Fruit fly (Drosophila melanogaster) whole organism, embryonic: ENCODE data around the gene CG15336.

Source experiments
- Adf1 ChIP-seq: fragments of 200-800 bp; sonication (Bioruptor generic); IDR thresholded peaks from 2 replicates; pipeline ENCODE4 v1.3.6; 2022; ENCODE audit warnings: missing biosample characterization, missing genetic modification characterization
- Atf3 ChIP-seq: fragments of 200-800 bp; sonication (Bioruptor generic); optimal IDR thresholded peaks from 3 replicates; lab custom pipeline; 2016; ENCODE audit warnings: missing biosample characterization, missing genetic modification characterization
- B-H1 ChIP-seq: fragments of 200-800 bp; sonication (Bioruptor generic); IDR thresholded peaks from 3 replicates; pipeline ENCODE4 v1.3.6; 2022; ENCODE audit warnings: missing biosample characterization, missing genetic modification characterization
- CG10565 ChIP-seq: fragments of 200-800 bp; sonication (Bioruptor generic); optimal IDR thresholded peaks from 3 replicates; lab custom pipeline; 2016; ENCODE audit warnings: missing biosample characterization, mild to moderate bottlenecking, missing genetic modification characterization
- CG11456 ChIP-seq: fragments of 200-800 bp; sonication (Bioruptor generic); IDR thresholded peaks from 3 replicates; pipeline ENCODE4 v1.3.6; 2022; ENCODE audit warnings: missing biosample characterization, missing genetic modification characterization
- CG1233 ChIP-seq: fragments of 200-800 bp; sonication (Bioruptor generic); optimal IDR thresholded peaks from 4 replicates; lab custom pipeline; 2018; ENCODE audit warnings: missing biosample characterization, mild to moderate bottlenecking, missing genetic modification characterization
- CG17361 ChIP-seq: fragments of 200-800 bp; sonication (Bioruptor generic); IDR thresholded peaks from 3 replicates; pipeline ENCODE4 v1.3.6; 2022; ENCODE audit warnings: missing biosample characterization, missing genetic modification characterization
- CG17912 ChIP-seq: fragments of 200-800 bp; sonication (Bioruptor generic); optimal IDR thresholded peaks from 2 replicates; lab custom pipeline; 2018; ENCODE audit warnings: missing biosample characterization, mild to moderate bottlenecking, missing genetic modification characterization
- CG32767 ChIP-seq: fragments of 200-800 bp; sonication (Bioruptor generic); IDR thresholded peaks from 2 replicates; pipeline ENCODE4 v1.3.6; 2022; ENCODE audit warnings: missing biosample characterization, missing genetic modification characterization
- CG43689 ChIP-seq: fragments of 200-800 bp; sonication (Bioruptor generic); IDR thresholded peaks from 2 replicates; pipeline ENCODE4 v1.3.6; 2022; ENCODE audit warnings: missing biosample characterization, missing genetic modification characterization
- CG4404 ChIP-seq: fragments of 200-800 bp; sonication (Bioruptor generic); IDR thresholded peaks from 2 replicates; pipeline ENCODE4 v1.3.6; 2022; ENCODE audit warnings: missing biosample characterization, missing genetic modification characterization
- CG4424 ChIP-seq: fragments of 200-800 bp; sonication (Bioruptor generic); optimal IDR thresholded peaks from 3 replicates; lab custom pipeline; 2016; ENCODE audit warnings: missing biosample characterization, missing genetic modification characterization
- CG4820 ChIP-seq: fragments of 200-800 bp; sonication (Bioruptor generic); optimal IDR thresholded peaks from 3 replicates; lab custom pipeline; 2016; ENCODE audit warnings: missing biosample characterization, missing genetic modification characterization
- CG6689 ChIP-seq: fragments of 200-800 bp; sonication (Bioruptor generic); IDR thresholded peaks from 2 replicates; pipeline ENCODE4 v1.3.6; 2022; ENCODE audit warnings: missing biosample characterization, missing genetic modification characterization
- CG8765 ChIP-seq: fragments of 200-800 bp; sonication (Bioruptor generic); IDR thresholded peaks from 2 replicates; pipeline ENCODE4 v1.3.6; 2022; ENCODE audit warnings: missing biosample characterization, missing genetic modification characterization
- CHES-1-like ChIP-seq: fragments of 200-800 bp; sonication (Bioruptor generic); optimal IDR thresholded peaks from 2 replicates; lab custom pipeline; 2016; ENCODE audit warnings: missing biosample characterization, missing genetic modification characterization
- CkIIα-i1 ChIP-seq: fragments of 200-800 bp; sonication (Bioruptor generic); IDR thresholded peaks from 2 replicates; pipeline ENCODE4 v1.3.6; 2022; ENCODE audit warnings: missing biosample characterization, missing genetic modification characterization
- Dad ChIP-seq: fragments of 200-800 bp; sonication (Bioruptor generic); optimal IDR thresholded peaks from 3 replicates; lab custom pipeline; 2016; ENCODE audit warnings: missing biosample characterization, missing genetic modification characterization
- Drgx ChIP-seq: fragments of 200-800 bp; sonication (Bioruptor generic); IDR thresholded peaks from 2 replicates; pipeline ENCODE4 v1.3.6; 2022; ENCODE audit warnings: missing biosample characterization, missing genetic modification characterization
- Hr3 ChIP-seq: fragments of 200-800 bp; sonication (Bioruptor generic); optimal IDR thresholded peaks from 3 replicates; lab custom pipeline; 2016; ENCODE audit warnings: missing biosample characterization, missing genetic modification characterization
- Hsf ChIP-seq: fragments of 200-800 bp; sonication (Bioruptor generic); optimal IDR thresholded peaks from 3 replicates; lab custom pipeline; 2016; ENCODE audit warnings: missing biosample characterization, missing genetic modification characterization
- Lhr ChIP-seq: fragments of 200-800 bp; sonication (Bioruptor generic); optimal IDR thresholded peaks from 3 replicates; lab custom pipeline; 2017; ENCODE audit warnings: mild to moderate bottlenecking, missing biosample characterization, missing genetic modification reagents, missing genetic modification characterization
- Lpt ChIP-seq: fragments of >200 bp; optimal IDR thresholded peaks from 2 replicates; lab custom pipeline; 2018; ENCODE audit warnings: missing biosample characterization, missing genetic modification characterization
- Myb ChIP-seq: fragments of 200-800 bp; sonication (Bioruptor generic); optimal IDR thresholded peaks from 2 replicates; lab custom pipeline; 2016; ENCODE audit warnings: missing biosample characterization, missing genetic modification characterization
- Opbp ChIP-seq: fragments of 200-800 bp; sonication (Bioruptor generic); IDR thresholded peaks from 3 replicates; pipeline ENCODE4 v1.3.6; 2022; ENCODE audit warnings: missing biosample characterization, missing genetic modification characterization; ENCODE audit not compliant: partially characterized antibody
- PHDP ChIP-seq: fragments of 200-800 bp; sonication (Bioruptor generic); optimal IDR thresholded peaks from 3 replicates; lab custom pipeline; 2018; ENCODE audit warnings: missing biosample characterization, mild to moderate bottlenecking, missing genetic modification characterization, moderate library complexity
- Spps ChIP-seq: fragments of 200-800 bp; sonication (Bioruptor generic); optimal IDR thresholded peaks from 2 replicates; lab custom pipeline; 2018; ENCODE audit warnings: missing biosample characterization, mild to moderate bottlenecking, missing genetic modification characterization
- Tbp ChIP-seq: fragments of >200 bp; optimal IDR thresholded peaks from 2 replicates; lab custom pipeline; 2018; ENCODE audit warnings: missing biosample characterization, missing genetic modification characterization
- ac ChIP-seq: fragments of 200-800 bp; sonication (Bioruptor generic); optimal IDR thresholded peaks from 3 replicates; lab custom pipeline; 2017; ENCODE audit warnings: missing biosample characterization, mild to moderate bottlenecking, missing genetic modification characterization
- cato ChIP-seq: fragments of 200-800 bp; sonication (Bioruptor generic); optimal IDR thresholded peaks from 2 replicates; lab custom pipeline; 2016; ENCODE audit warnings: missing biosample characterization, missing genetic modification characterization, borderline replicate concordance
- chif ChIP-seq, 2 experiments: fragments of 200-800 bp; sonication (Bioruptor generic); optimal IDR thresholded peaks; 3 replicates each; lab custom pipeline; 2016; ENCODE audit warnings: missing biosample characterization in 2 of 2, missing genetic modification characterization in 2 of 2
- dati ChIP-seq: fragments of 200-800 bp; sonication (Bioruptor generic); IDR thresholded peaks from 2 replicates; pipeline ENCODE4 v1.3.6; 2022; ENCODE audit warnings: missing biosample characterization, missing genetic modification characterization
- dysf ChIP-seq: fragments of 200-800 bp; sonication (Bioruptor generic); IDR thresholded peaks from 3 replicates; pipeline ENCODE4 v1.3.6; 2022; ENCODE audit warnings: missing biosample characterization, missing genetic modification characterization
- esg ChIP-seq: fragments of 200-800 bp; sonication (Bioruptor generic); conservative IDR thresholded peaks from 2 replicates; pipeline ENCODE4 v1.3.6; 2022; ENCODE audit warnings: missing biosample characterization, missing genetic modification characterization
- eve ChIP-seq, 2 experiments: fragments of >200 bp; optimal IDR thresholded peaks; 2 replicates each; lab custom pipeline; 2017; ENCODE audit warnings: missing biosample characterization in 2 of 2, missing genetic modification characterization in 2 of 2
- gt ChIP-seq: fragments of 200-800 bp; sonication (Bioruptor generic); IDR thresholded peaks from 2 replicates; pipeline ENCODE4 v1.3.6; 2022; ENCODE audit warnings: missing biosample characterization, missing genetic modification characterization
- h ChIP-seq: fragments of >200 bp; optimal IDR thresholded peaks from 2 replicates; lab custom pipeline; 2017
- lab ChIP-seq: fragments of 200-800 bp; sonication (Bioruptor generic); optimal IDR thresholded peaks from 3 replicates; lab custom pipeline; 2017; ENCODE audit warnings: missing biosample characterization, missing genetic modification characterization, mild to moderate bottlenecking, moderate library complexity, missing genetic modification reagents
- lmd ChIP-seq: fragments of 200-800 bp; sonication (Bioruptor generic); IDR thresholded peaks from 2 replicates; pipeline ENCODE4 v1.3.6; 2022; ENCODE audit warnings: missing biosample characterization, missing genetic modification characterization
- onecut ChIP-seq: fragments of 200-800 bp; sonication (Bioruptor generic); IDR thresholded peaks from 2 replicates; pipeline ENCODE4 v1.3.6; 2022; ENCODE audit warnings: missing biosample characterization, missing genetic modification characterization
- pnt ChIP-seq: fragments of 200-800 bp; sonication (Bioruptor generic); optimal IDR thresholded peaks from 3 replicates; lab custom pipeline; 2016; ENCODE audit warnings: missing biosample characterization, missing genetic modification characterization
- scrt ChIP-seq: fragments of 200-800 bp; sonication (Bioruptor generic); optimal IDR thresholded peaks from 2 replicates; lab custom pipeline; 2018; ENCODE audit warnings: missing biosample characterization, mild to moderate bottlenecking, missing genetic modification characterization, moderate library complexity
- slou ChIP-seq: fragments of 200-800 bp; sonication (Bioruptor generic); optimal IDR thresholded peaks from 3 replicates; lab custom pipeline; 2016; ENCODE audit warnings: missing biosample characterization, missing genetic modification characterization
- sna ChIP-seq: fragments of 200-800 bp; sonication (Bioruptor generic); IDR thresholded peaks from 2 replicates; pipeline ENCODE4 v1.3.6; 2022; ENCODE audit warnings: missing biosample characterization, missing genetic modification characterization; ENCODE audit not compliant: partially characterized antibody
- sqz ChIP-seq: fragments of 200-800 bp; sonication (Bioruptor generic); optimal IDR thresholded peaks from 3 replicates; lab custom pipeline; 2018; ENCODE audit warnings: missing biosample characterization, mild to moderate bottlenecking, missing genetic modification characterization
- tap ChIP-seq: fragments of 200-800 bp; optimal IDR thresholded peaks from 3 replicates; lab custom pipeline; 2019; ENCODE audit warnings: missing biosample characterization, mild to moderate bottlenecking, missing genetic modification characterization, moderate library complexity
- tin ChIP-seq: fragments of 200-800 bp; sonication (Bioruptor generic); optimal IDR thresholded peaks from 3 replicates; lab custom pipeline; 2016; ENCODE audit warnings: missing biosample characterization, missing genetic modification characterization
- tll ChIP-seq, 2 experiments: fragments of 200-800 bp in 1 of 2; fragments of >200 bp in 1 of 2; sonication (Bioruptor generic) in 1 of 2; optimal IDR thresholded peaks; 2 replicates each; lab custom pipeline; 2017 to 2019; ENCODE audit warnings: missing biosample characterization in 2 of 2, missing genetic modification characterization in 2 of 2, mild to moderate bottlenecking in 1 of 2, moderate library complexity in 1 of 2
- unc-4 ChIP-seq: fragments of 200-800 bp; sonication (Bioruptor generic); IDR thresholded peaks from 2 replicates; pipeline ENCODE4 v1.3.6; 2022; ENCODE audit warnings: missing biosample characterization, missing genetic modification characterization; ENCODE audit not compliant: partially characterized antibody
- unpg ChIP-seq: fragments of 200-800 bp; sonication (Bioruptor generic); optimal IDR thresholded peaks from 3 replicates; lab custom pipeline; 2018; ENCODE audit warnings: missing biosample characterization, mild to moderate bottlenecking, missing genetic modification characterization, moderate library complexity
- yki ChIP-seq: fragments of >200 bp; optimal IDR thresholded peaks from 3 replicates; lab custom pipeline; 2018

Gene CG15336

dm6 chrX:8100026-8100825 is 47.5 kb upstream of the CG15336 start (continued):
- TF ChIP-seq CG32767 (GFP tag; lab: Robert Waterston, UW), result peak; percentile 56
- TF ChIP-seq unc-4, result no peak
- TF ChIP-seq sqz (GFP tag; lab: Kevin White, UChicago), result peak; percentile 55
- no peak for TF ChIP-seq h (lab: Kevin White, UChicago)
- TF ChIP-seq CG11456, result peak; percentile 85
- TF ChIP-seq esg, result peak; percentile 81
- TF ChIP-seq chif (GFP tag; optimal IDR thresholded peaks at IDR 0.05; lab: Kevin White, UChicago), result peak in 1 of 2 experiments; percentile 54
- TF ChIP-seq slou (GFP tag; lab: Kevin White, UChicago), result peak; percentile 33
- TF ChIP-seq unpg (GFP tag; lab: Kevin White, UChicago), result peak; percentile 88
- peak; percentile 29 for TF ChIP-seq CHES-1-like (GFP tag; lab: Kevin White, UChicago)
- peak; percentile 59 for TF ChIP-seq dati (GFP tag; lab: Robert Waterston, UW)
- no peak for TF ChIP-seq Opbp (GFP tag; lab: Robert Waterston, UW)
- peak; percentile 76; the same call in 2 of the 3 replicates for TF ChIP-seq B-H1 (GFP tag; lab: Robert Waterston, UW)
- peak; percentile 70 for TF ChIP-seq CG1233 (GFP tag; lab: Kevin White, UChicago)
- peak; percentile 60 for TF ChIP-seq CG4820
- TF ChIP-seq CkIIα-i1 (GFP tag; lab: Robert Waterston, UW), result peak; percentile 40; the same call in 1 of the 2 replicates
- TF ChIP-seq tin (GFP tag; lab: Kevin White, UChicago), result peak; percentile 77
- peak; percentile 63 for TF ChIP-seq Adf1 (GFP tag; lab: Robert Waterston, UW)
- peak; percentile 51 for TF ChIP-seq pnt (GFP tag; lab: Kevin White, UChicago)
- TF ChIP-seq tap (tag; lab: Kevin White, UChicago), result peak; percentile 81
- TF ChIP-seq Dad (GFP tag; lab: Kevin White, UChicago), result peak; percentile 33
- no peak for TF ChIP-seq CG8765
- TF ChIP-seq Tbp (GFP tag; lab: Kevin White, UChicago), result no peak
- peak; percentile 38; the same call in 1 of the 2 replicates for TF ChIP-seq gt (GFP tag; lab: Robert Waterston, UW)
- TF ChIP-seq lmd (GFP tag; lab: Robert Waterston, UW), result peak; percentile 85
- TF ChIP-seq sna (GFP tag; lab: Robert Waterston, UW), result no peak
- no peak for TF ChIP-seq yki (lab: Kevin White, UChicago)
- TF ChIP-seq CG10565 (GFP tag; lab: Kevin White, UChicago), result peak; percentile 34
- TF ChIP-seq dysf, result peak; percentile 90
- peak; percentile 76 for TF ChIP-seq Hsf (GFP tag; lab: Kevin White, UChicago)
- TF ChIP-seq Drgx (GFP tag; lab: Robert Waterston, UW), result peak; percentile 91
- peak; percentile 68 for TF ChIP-seq Hr3
- peak; percentile 69 for TF ChIP-seq onecut
- peak; percentile 81 for TF ChIP-seq CG4424 (GFP tag; lab: Kevin White, UChicago)
- peak; percentile 58 for TF ChIP-seq Spps
- peak; percentile 95 for TF ChIP-seq lab (GFP tag; lab: Kevin White, UChicago)
- TF ChIP-seq CG6689, result peak; percentile 86
- TF ChIP-seq tll (GFP tag; optimal IDR thresholded peaks at IDR 0.05; lab: Kevin White, UChicago), result no peak
- TF ChIP-seq Lpt (GFP tag; lab: Kevin White, UChicago), result no peak
- TF ChIP-seq CG17912 (GFP tag; lab: Kevin White, UChicago), result no peak
- no peak for TF ChIP-seq eve (GFP tag; optimal IDR thresholded peaks at IDR 0.05; lab: Kevin White, UChicago)
- no peak for TF ChIP-seq Atf3
- TF ChIP-seq CG17361, result peak; percentile 85
- TF ChIP-seq Myb, result peak; percentile 42
- TF ChIP-seq Lhr (GFP tag; lab: Kevin White, UChicago), result peak; percentile 26
- no peak for TF ChIP-seq ac (GFP tag; lab: Kevin White, UChicago)
- TF ChIP-seq CG4404, result peak; percentile 43; the same call in 1 of the 2 replicates
- TF ChIP-seq CG43689 (GFP tag; lab: Robert Waterston, UW), result peak; percentile 63
- TF ChIP-seq cato (GFP tag; lab: Kevin White, UChicago), result no peak
- peak; percentile 86 for TF ChIP-seq scrt (GFP tag; lab: Kevin White, UChicago)
- TF ChIP-seq PHDP (tag; lab: Kevin White, UChicago), result peak; percentile 85
